Fruit fly (Drosophila melanogaster) whole organism, embryonic: ENCODE results near the gene CG8671.

ENCODE experiments used
- CG10431 ChIP-seq: fragments of 200-800 bp; sonication (Bioruptor generic); optimal IDR thresholded peaks from 3 replicates; lab custom pipeline; 2018; ENCODE audit warnings: missing biosample characterization, mild to moderate bottlenecking, missing genetic modification characterization
- CG11247 ChIP-seq: fragments of 200-800 bp; sonication (Bioruptor generic); IDR thresholded peaks from 2 replicates; pipeline ENCODE4 v1.3.6; 2022; ENCODE audit warnings: missing biosample characterization, missing genetic modification characterization
- CG12155 ChIP-seq: fragments of 200-800 bp; sonication (Bioruptor generic); optimal IDR thresholded peaks from 3 replicates; lab custom pipeline; 2016; ENCODE audit warnings: missing biosample characterization, missing genetic modification characterization
- CG12942 ChIP-seq: fragments of 200-800 bp; sonication (Bioruptor generic); optimal IDR thresholded peaks from 3 replicates; lab custom pipeline; 2016; ENCODE audit warnings: missing biosample characterization, missing genetic modification characterization
- CG13424 ChIP-seq: fragments of 200-800 bp; sonication (Bioruptor generic); optimal IDR thresholded peaks from 2 replicates; lab custom pipeline; 2019; ENCODE audit warnings: missing biosample characterization, mild to moderate bottlenecking, missing genetic modification characterization, moderate library complexity
- CG14710 ChIP-seq: fragments of 200-800 bp; sonication (Bioruptor generic); optimal IDR thresholded peaks from 3 replicates; lab custom pipeline; 2019; ENCODE audit warnings: missing biosample characterization, mild to moderate bottlenecking, missing genetic modification characterization, moderate library complexity
- CG15073 ChIP-seq: fragments of 200-800 bp; sonication (Bioruptor generic); optimal IDR thresholded peaks from 2 replicates; lab custom pipeline; 2016; ENCODE audit warnings: missing biosample characterization, missing genetic modification characterization
- CG17568 ChIP-seq: fragments of 200-800 bp; sonication (Bioruptor generic); optimal IDR thresholded peaks from 2 replicates; lab custom pipeline; 2018; ENCODE audit warnings: missing biosample characterization, mild to moderate bottlenecking, missing genetic modification characterization, moderate library complexity
- CG18262 ChIP-seq: fragments of 200-800 bp; optimal IDR thresholded peaks from 3 replicates; lab custom pipeline; 2019; ENCODE audit warnings: missing biosample characterization, mild to moderate bottlenecking, missing genetic modification characterization, moderate library complexity
- CG2199 ChIP-seq: fragments of 200-800 bp; sonication (Bioruptor generic); IDR thresholded peaks from 3 replicates; pipeline ENCODE4 v1.3.6; 2022; ENCODE audit warnings: missing biosample characterization, missing genetic modification characterization
- CG2202 ChIP-seq: fragments of 200-800 bp; sonication (Bioruptor generic); optimal IDR thresholded peaks from 2 replicates; lab custom pipeline; 2018; ENCODE audit warnings: missing biosample characterization, mild to moderate bottlenecking, missing genetic modification characterization
- CG31365 ChIP-seq: fragments of 200-800 bp; sonication (Bioruptor generic); optimal IDR thresholded peaks from 2 replicates; lab custom pipeline; 2018; ENCODE audit warnings: missing biosample characterization, mild to moderate bottlenecking, missing genetic modification characterization
- CG33213 ChIP-seq: fragments of 200-800 bp; sonication (Bioruptor generic); optimal IDR thresholded peaks from 3 replicates; lab custom pipeline; 2016; ENCODE audit warnings: missing biosample characterization, missing genetic modification characterization
- CG34224 ChIP-seq: fragments of 200-800 bp; sonication (Bioruptor generic); IDR thresholded peaks from 3 replicates; pipeline ENCODE4 v1.3.6; 2022; ENCODE audit warnings: missing biosample characterization, missing genetic modification characterization; ENCODE audit not compliant: partially characterized antibody
- CG43689 ChIP-seq: fragments of 200-800 bp; sonication (Bioruptor generic); IDR thresholded peaks from 2 replicates; pipeline ENCODE4 v1.3.6; 2022; ENCODE audit warnings: missing biosample characterization, missing genetic modification characterization
- CG6765 ChIP-seq: fragments of 200-800 bp; sonication (Bioruptor generic); optimal IDR thresholded peaks from 3 replicates; lab custom pipeline; 2017; ENCODE audit warnings: missing biosample characterization, mild to moderate bottlenecking, missing genetic modification characterization
- CG7987 ChIP-seq: fragments of 200-800 bp; sonication (Bioruptor generic); optimal IDR thresholded peaks from 2 replicates; lab custom pipeline; 2018; ENCODE audit warnings: missing biosample characterization, mild to moderate bottlenecking, missing genetic modification characterization, moderate library complexity
- CG8944 ChIP-seq: fragments of 200-800 bp; sonication (Bioruptor generic); optimal IDR thresholded peaks from 3 replicates; lab custom pipeline; 2016; ENCODE audit warnings: missing biosample characterization, missing genetic modification characterization
- CG9797 ChIP-seq: fragments of 200-800 bp; sonication (Bioruptor generic); optimal IDR thresholded peaks from 3 replicates; lab custom pipeline; 2018; ENCODE audit warnings: missing biosample characterization, mild to moderate bottlenecking, missing genetic modification characterization
- CrebB ChIP-seq: fragments of 200-800 bp; sonication (Bioruptor generic); optimal IDR thresholded peaks from 3 replicates; lab custom pipeline; 2018; ENCODE audit warnings: missing biosample characterization, mild to moderate bottlenecking, missing genetic modification characterization
- Elba2 ChIP-seq: fragments of 200-800 bp; sonication (Bioruptor generic); optimal IDR thresholded peaks from 3 replicates; lab custom pipeline; 2016; ENCODE audit warnings: missing biosample characterization, missing genetic modification characterization
- Ets97D ChIP-seq: fragments of 200-800 bp; sonication (Bioruptor generic); optimal IDR thresholded peaks from 3 replicates; lab custom pipeline; 2016; ENCODE audit warnings: missing biosample characterization, missing genetic modification characterization
- Gsc ChIP-seq: fragments of 200-800 bp; sonication (Bioruptor generic); IDR thresholded peaks from 2 replicates; pipeline ENCODE4 v1.3.6; 2022; ENCODE audit warnings: missing biosample characterization, missing genetic modification characterization
- Hand ChIP-seq: fragments of 200-800 bp; sonication (Bioruptor generic); optimal IDR thresholded peaks from 2 replicates; lab custom pipeline; 2017; ENCODE audit warnings: mild to moderate bottlenecking, missing biosample characterization, missing genetic modification reagents, missing genetic modification characterization
- MESR4 ChIP-seq: fragments of 200-800 bp; sonication (Bioruptor generic); optimal IDR thresholded peaks from 2 replicates; lab custom pipeline; 2018; ENCODE audit warnings: missing biosample characterization, mild to moderate bottlenecking, missing genetic modification characterization, moderate library complexity
- NC2α ChIP-seq: fragments of 200-800 bp; sonication (Bioruptor generic); optimal IDR thresholded peaks from 2 replicates; lab custom pipeline; 2016; ENCODE audit warnings: missing biosample characterization, missing genetic modification characterization
- NC2β ChIP-seq: fragments of 200-800 bp; sonication (Bioruptor generic); optimal IDR thresholded peaks from 2 replicates; lab custom pipeline; 2016; ENCODE audit warnings: missing biosample characterization, missing genetic modification characterization
- PHDP ChIP-seq: fragments of 200-800 bp; sonication (Bioruptor generic); optimal IDR thresholded peaks from 3 replicates; lab custom pipeline; 2018; ENCODE audit warnings: missing biosample characterization, mild to moderate bottlenecking, missing genetic modification characterization, moderate library complexity
- Side ChIP-seq: fragments of 200-800 bp; sonication (Bioruptor generic); optimal IDR thresholded peaks from 2 replicates; lab custom pipeline; 2016; ENCODE audit warnings: missing biosample characterization, missing genetic modification characterization
- Trl ChIP-seq, 3 experiments: fragments of >200 bp in 2 of 3; fragments of 200-800 bp in 1 of 3; sonication (Bioruptor generic) in 1 of 3; optimal IDR thresholded peaks; 2 replicates in 1 of 3; 3 replicates in 2 of 3; lab custom pipeline; 2016 to 2017; ENCODE audit warnings: missing biosample characterization in 1 of 3, missing genetic modification characterization in 1 of 3
- bowl ChIP-seq: fragments of 200-800 bp; sonication (Bioruptor generic); IDR thresholded peaks from 2 replicates; pipeline ENCODE4 v1.3.6; 2022; ENCODE audit warnings: missing biosample characterization, missing genetic modification characterization
- btn ChIP-seq: fragments of 200-800 bp; sonication (Bioruptor generic); optimal IDR thresholded peaks from 2 replicates; lab custom pipeline; 2016; ENCODE audit warnings: missing biosample characterization, missing genetic modification characterization
- crol ChIP-seq: fragments of 200-800 bp; sonication (Bioruptor generic); IDR thresholded peaks from 2 replicates; pipeline ENCODE4 v1.3.6; 2022; ENCODE audit warnings: missing biosample characterization, missing genetic modification characterization
- dimm ChIP-seq: fragments of 200-800 bp; sonication (Bioruptor generic); IDR thresholded peaks from 2 replicates; pipeline ENCODE4 v1.3.6; 2022; ENCODE audit warnings: missing biosample characterization, missing genetic modification characterization
- dm ChIP-seq: fragments of 200-800 bp; sonication (Bioruptor generic); optimal IDR thresholded peaks from 3 replicates; lab custom pipeline; 2016; ENCODE audit warnings: missing biosample characterization, missing genetic modification characterization
- ftz-f1 ChIP-seq: fragments of 200-800 bp; sonication (Bioruptor generic); optimal IDR thresholded peaks from 2 replicates; lab custom pipeline; 2016; ENCODE audit warnings: missing biosample characterization, missing genetic modification characterization
- grn ChIP-seq: fragments of 200-800 bp; sonication (Bioruptor generic); optimal IDR thresholded peaks from 3 replicates; lab custom pipeline; 2017; ENCODE audit warnings: missing biosample characterization, missing genetic modification characterization
- hbn ChIP-seq: fragments of 200-800 bp; sonication (Bioruptor generic); IDR thresholded peaks from 2 replicates; pipeline ENCODE4 v1.3.6; 2022; ENCODE audit warnings: missing biosample characterization, missing genetic modification characterization; ENCODE audit not compliant: partially characterized antibody
- kni ChIP-seq: fragments of 200-800 bp; sonication (Bioruptor generic); optimal IDR thresholded peaks from 3 replicates; lab custom pipeline; 2017; ENCODE audit warnings: mild to moderate bottlenecking, missing biosample characterization, missing genetic modification reagents, missing genetic modification characterization
- lilli ChIP-seq: fragments of 200-800 bp; sonication (Bioruptor generic); optimal IDR thresholded peaks from 3 replicates; lab custom pipeline; 2016; ENCODE audit warnings: missing biosample characterization, missing genetic modification characterization
- lmd ChIP-seq: fragments of 200-800 bp; sonication (Bioruptor generic); IDR thresholded peaks from 2 replicates; pipeline ENCODE4 v1.3.6; 2022; ENCODE audit warnings: missing biosample characterization, missing genetic modification characterization
- maf-S ChIP-seq: fragments of 200-800 bp; sonication (Bioruptor generic); optimal IDR thresholded peaks from 2 replicates; lab custom pipeline; 2016; ENCODE audit warnings: missing biosample characterization, missing genetic modification characterization
- onecut ChIP-seq: fragments of 200-800 bp; sonication (Bioruptor generic); IDR thresholded peaks from 2 replicates; pipeline ENCODE4 v1.3.6; 2022; ENCODE audit warnings: missing biosample characterization, missing genetic modification characterization
- psq ChIP-seq: fragments of 200-800 bp; sonication (Bioruptor generic); optimal IDR thresholded peaks from 2 replicates; lab custom pipeline; 2017; ENCODE audit warnings: missing biosample characterization, missing genetic modification characterization
- scrt ChIP-seq: fragments of 200-800 bp; sonication (Bioruptor generic); optimal IDR thresholded peaks from 2 replicates; lab custom pipeline; 2018; ENCODE audit warnings: missing biosample characterization, mild to moderate bottlenecking, missing genetic modification characterization, moderate library complexity
- sd ChIP-seq: fragments of 200-800 bp; sonication (Bioruptor generic); optimal IDR thresholded peaks from 3 replicates; lab custom pipeline; 2018; ENCODE audit warnings: missing biosample characterization, mild to moderate bottlenecking, missing genetic modification characterization, moderate library complexity
- tin ChIP-seq: fragments of 200-800 bp; sonication (Bioruptor generic); optimal IDR thresholded peaks from 3 replicates; lab custom pipeline; 2016; ENCODE audit warnings: missing biosample characterization, missing genetic modification characterization
- tll ChIP-seq, 2 experiments: fragments of 200-800 bp in 1 of 2; fragments of >200 bp in 1 of 2; sonication (Bioruptor generic) in 1 of 2; optimal IDR thresholded peaks; 2 replicates each; lab custom pipeline; 2017 to 2019; ENCODE audit warnings: missing biosample characterization in 2 of 2, missing genetic modification characterization in 2 of 2, mild to moderate bottlenecking in 1 of 2, moderate library complexity in 1 of 2
- vnd ChIP-seq: fragments of 200-800 bp; sonication (Bioruptor generic); IDR thresholded peaks from 3 replicates; pipeline ENCODE4 v1.3.6; 2022; ENCODE audit warnings: missing biosample characterization, missing genetic modification characterization; ENCODE audit not compliant: partially characterized antibody
- z ChIP-seq: fragments of 200-800 bp; sonication (Bioruptor generic); IDR thresholded peaks from 3 replicates; pipeline ENCODE4 v1.3.6; 2022; ENCODE audit warnings: missing biosample characterization, missing genetic modification characterization
- zen2 ChIP-seq: fragments of 200-800 bp; sonication (Bioruptor generic); IDR thresholded peaks from 3 replicates; pipeline ENCODE4 v1.3.6; 2022; ENCODE audit warnings: missing biosample characterization, missing genetic modification characterization; ENCODE audit not compliant: partially characterized antibody

CG8671 gene

DNA sequence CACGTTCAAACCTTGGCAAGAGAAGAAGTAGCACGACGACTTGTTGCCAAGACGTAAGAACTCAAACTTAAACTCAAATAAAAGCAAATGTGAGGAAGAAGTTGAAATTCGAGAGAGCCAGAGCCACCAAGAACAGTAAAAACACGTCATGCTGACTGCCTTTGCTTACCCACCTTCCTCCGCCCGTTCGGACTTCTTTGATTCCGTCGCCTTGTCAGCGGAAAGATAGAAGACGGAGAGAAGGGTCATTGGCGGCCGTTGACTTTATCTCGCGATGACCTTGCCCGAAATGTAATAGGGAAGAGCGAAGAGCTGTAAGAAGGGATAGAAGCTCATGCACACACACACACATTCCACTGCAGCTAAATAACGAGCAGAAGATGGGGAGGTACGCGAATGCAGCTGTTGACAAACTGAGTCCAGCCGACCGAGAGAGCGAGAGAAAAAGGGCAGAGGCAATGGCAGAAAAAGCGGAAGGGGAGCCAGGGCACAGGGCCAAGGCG is 18.7 kb upstream of the CG8671 start (continued):
- TF ChIP-seq CG33213 (GFP tag; lab: Kevin White, UChicago) (no peak), CG15073 (GFP tag; lab: Kevin White, UChicago) (no peak), CG12155 (no peak), bowl (GFP tag; lab: Robert Waterston, UW) (no peak), tin (GFP tag; lab: Kevin White, UChicago) (no peak), CG10431 (GFP tag; lab: Kevin White, UChicago) (no peak), Elba2 (GFP tag; lab: Kevin White, UChicago) (no peak), lmd (no peak), CG18262 (no peak), z (GFP tag; lab: Robert Waterston, UW) (peak; percentile 78), NC2α (no peak), CG12942 (no peak), Side (GFP tag; lab: Kevin White, UChicago) (no peak), ftz-f1 (peak; percentile 43), dm (GFP tag; lab: Kevin White, UChicago) (no peak), CrebB (tag; lab: Kevin White, UChicago) (no peak), grn (GFP tag; lab: Kevin White, UChicago) (no peak), Ets97D (GFP tag; lab: Kevin White, UChicago) (no peak), CG34224 (GFP tag; lab: Robert Waterston, UW) (no peak), kni (GFP tag; lab: Kevin White, UChicago) (peak; percentile 82), CG17568 (GFP tag; lab: Kevin White, UChicago) (no peak), lilli (GFP tag; lab: Kevin White, UChicago) (no peak), tll (GFP tag; optimal IDR thresholded peaks at IDR 0.05; lab: Kevin White, UChicago) (peak in 1 of 2 experiments; percentile 36), CG43689 (GFP tag; lab: Robert Waterston, UW) (no peak), CG7987 (no peak), zen2 (GFP tag; lab: Robert Waterston, UW) (no peak), btn (no peak), NC2β (no peak), scrt (GFP tag; lab: Kevin White, UChicago) (peak; percentile 47), CG2199 (GFP tag; lab: Robert Waterston, UW) (no peak), maf-S (GFP tag; lab: Kevin White, UChicago) (no peak), Trl (optimal IDR thresholded peaks at IDR 0.05; lab: Kevin White, UChicago) (peak; percentile 25 to 47), Trl (GFP tag; optimal IDR thresholded peaks at IDR 0.05; lab: Kevin White, UChicago) (no peak), PHDP (tag; lab: Kevin White, UChicago) (no peak), CG2202 (tag; lab: Kevin White, UChicago) (no peak), Gsc (GFP tag; lab: Robert Waterston, UW) (no peak), psq (GFP tag; lab: Kevin White, UChicago) (peak; percentile 22), CG31365 (no peak), vnd (GFP tag; lab: Robert Waterston, UW) (no peak), MESR4 (GFP tag; lab: Kevin White, UChicago) (no peak), onecut (GFP tag; lab: Robert Waterston, UW) (no peak), sd (tag; lab: Kevin White, UChicago) (peak; percentile 11), Hand (no peak), CG11247 (no peak), CG8944 (no peak), crol (GFP tag; lab: Robert Waterston, UW) (peak; percentile 73), CG14710 (tag; lab: Kevin White, UChicago) (no peak), CG6765 (GFP tag; lab: Kevin White, UChicago) (no peak), CG9797 (GFP tag; lab: Kevin White, UChicago) (no peak), dimm (no peak), hbn (GFP tag; lab: Robert Waterston, UW) (no peak), CG13424 (tag; lab: Kevin White, UChicago) (no peak)
